Fruit fly (Drosophila melanogaster) whole organism, embryonic: Measurements from ENCODE around the gene CG45486.
A peak's percentile ranks its signal among the peaks of the same experiment; 100 is the strongest.

ENCODE experiments used
- Atf6 ChIP-seq: fragments of 200-800 bp; sonication (Bioruptor generic); IDR thresholded peaks from 2 replicates; pipeline ENCODE4 v1.3.6; 2022; ENCODE audit warnings: missing biosample characterization, missing genetic modification characterization
- CG10321 ChIP-seq: fragments of 200-800 bp; sonication (Bioruptor generic); IDR thresholded peaks from 2 replicates; pipeline ENCODE4 v1.3.6; 2022; ENCODE audit warnings: missing biosample characterization, missing genetic modification characterization
- CG12155 ChIP-seq: fragments of 200-800 bp; sonication (Bioruptor generic); optimal IDR thresholded peaks from 3 replicates; lab custom pipeline; 2016; ENCODE audit warnings: missing biosample characterization, missing genetic modification characterization
- CG14710 ChIP-seq: fragments of 200-800 bp; sonication (Bioruptor generic); optimal IDR thresholded peaks from 3 replicates; lab custom pipeline; 2019; ENCODE audit warnings: missing biosample characterization, mild to moderate bottlenecking, missing genetic modification characterization, moderate library complexity
- CG15269 ChIP-seq: fragments of 200-800 bp; sonication (Bioruptor generic); optimal IDR thresholded peaks from 2 replicates; lab custom pipeline; 2018; ENCODE audit warnings: missing biosample characterization, mild to moderate bottlenecking, missing genetic modification characterization, moderate library complexity
- CG1603 ChIP-seq: fragments of 200-800 bp; sonication (Bioruptor generic); optimal IDR thresholded peaks from 2 replicates; lab custom pipeline; 2019; ENCODE audit warnings: missing biosample characterization, mild to moderate bottlenecking, missing genetic modification characterization, moderate library complexity
- CG17186 ChIP-seq: fragments of 200-800 bp; sonication (Bioruptor generic); optimal IDR thresholded peaks from 3 replicates; lab custom pipeline; 2017; ENCODE audit warnings: missing biosample characterization, missing genetic modification reagents, missing genetic modification characterization
- CG18476 ChIP-seq: fragments of 200-800 bp; sonication (Bioruptor generic); optimal IDR thresholded peaks from 2 replicates; lab custom pipeline; 2016; ENCODE audit warnings: missing biosample characterization, mild to moderate bottlenecking, missing genetic modification characterization
- CG3163 ChIP-seq: fragments of 200-800 bp; sonication (Bioruptor generic); optimal IDR thresholded peaks from 3 replicates; lab custom pipeline; 2016; ENCODE audit warnings: missing biosample characterization, missing genetic modification characterization
- CG32767 ChIP-seq: fragments of 200-800 bp; sonication (Bioruptor generic); IDR thresholded peaks from 2 replicates; pipeline ENCODE4 v1.3.6; 2022; ENCODE audit warnings: missing biosample characterization, missing genetic modification characterization
- CG3847 ChIP-seq: fragments of 200-800 bp; sonication (Bioruptor generic); IDR thresholded peaks from 2 replicates; pipeline ENCODE4 v1.3.6; 2022; ENCODE audit warnings: missing biosample characterization, missing genetic modification characterization
- CG42726 ChIP-seq: fragments of 200-800 bp; sonication (Bioruptor generic); IDR thresholded peaks from 2 replicates; pipeline ENCODE4 v1.3.6; 2022; ENCODE audit warnings: missing biosample characterization, missing genetic modification characterization; ENCODE audit not compliant: partially characterized antibody
- CG6813 ChIP-seq: fragments of 200-800 bp; sonication (Bioruptor generic); optimal IDR thresholded peaks from 2 replicates; lab custom pipeline; 2017; ENCODE audit warnings: missing biosample characterization, missing genetic modification characterization, mild to moderate bottlenecking, moderate library complexity, missing genetic modification reagents
- CG8290 ChIP-seq, 3 experiments: fragments of 200-800 bp; sonication (Bioruptor generic); optimal IDR thresholded peaks; 2 replicates each; lab custom pipeline; 2016 to 2019; ENCODE audit warnings: missing biosample characterization in 3 of 3, missing genetic modification characterization in 3 of 3, mild to moderate bottlenecking in 2 of 3, moderate library complexity in 1 of 3
- CG9797 ChIP-seq: fragments of 200-800 bp; sonication (Bioruptor generic); optimal IDR thresholded peaks from 3 replicates; lab custom pipeline; 2018; ENCODE audit warnings: missing biosample characterization, mild to moderate bottlenecking, missing genetic modification characterization
- Dip3 ChIP-seq: fragments of 200-800 bp; sonication (Bioruptor generic); optimal IDR thresholded peaks from 3 replicates; lab custom pipeline; 2016; ENCODE audit warnings: missing biosample characterization, missing genetic modification characterization
- Doc3 ChIP-seq: fragments of 200-800 bp; sonication (Bioruptor generic); IDR thresholded peaks from 3 replicates; pipeline ENCODE4 v1.3.6; 2022; ENCODE audit warnings: missing biosample characterization, missing genetic modification characterization; ENCODE audit not compliant: partially characterized antibody
- Dp ChIP-seq: fragments of 200-800 bp; sonication (Bioruptor generic); optimal IDR thresholded peaks from 2 replicates; lab custom pipeline; 2018; ENCODE audit warnings: missing biosample characterization, mild to moderate bottlenecking, missing genetic modification characterization, moderate library complexity
- Drgx ChIP-seq: fragments of 200-800 bp; sonication (Bioruptor generic); IDR thresholded peaks from 2 replicates; pipeline ENCODE4 v1.3.6; 2022; ENCODE audit warnings: missing biosample characterization, missing genetic modification characterization
- HLH4C ChIP-seq: fragments of 200-800 bp; sonication (Bioruptor generic); IDR thresholded peaks from 3 replicates; pipeline ENCODE4 v1.3.6; 2022; ENCODE audit warnings: missing biosample characterization, missing genetic modification characterization; ENCODE audit not compliant: partially characterized antibody
- Hmr ChIP-seq: fragments of 200-800 bp; sonication (Bioruptor generic); optimal IDR thresholded peaks from 3 replicates; lab custom pipeline; 2017; ENCODE audit warnings: mild to moderate bottlenecking, missing biosample characterization, missing genetic modification reagents, missing genetic modification characterization
- Kr ChIP-seq: fragments of 200-800 bp; sonication (Bioruptor generic); optimal IDR thresholded peaks from 2 replicates; lab custom pipeline; 2017; ENCODE audit warnings: missing biosample characterization, mild to moderate bottlenecking, missing genetic modification characterization
- Lhr ChIP-seq: fragments of 200-800 bp; sonication (Bioruptor generic); optimal IDR thresholded peaks from 3 replicates; lab custom pipeline; 2017; ENCODE audit warnings: mild to moderate bottlenecking, missing biosample characterization, missing genetic modification reagents, missing genetic modification characterization
- Max ChIP-seq: fragments of 200-800 bp; sonication (Bioruptor generic); optimal IDR thresholded peaks from 2 replicates; lab custom pipeline; 2016; ENCODE audit warnings: missing biosample characterization, mild to moderate bottlenecking, missing genetic modification characterization
- Oli ChIP-seq: fragments of 200-800 bp; sonication (Bioruptor generic); optimal IDR thresholded peaks from 2 replicates; lab custom pipeline; 2018; ENCODE audit warnings: missing biosample characterization, mild to moderate bottlenecking, missing genetic modification characterization, moderate library complexity
- Rfx ChIP-seq: fragments of 200-800 bp; sonication (Bioruptor generic); IDR thresholded peaks from 2 replicates; pipeline ENCODE4 v1.3.6; 2022; ENCODE audit warnings: missing biosample characterization, missing genetic modification characterization
- Side ChIP-seq: fragments of 200-800 bp; sonication (Bioruptor generic); optimal IDR thresholded peaks from 2 replicates; lab custom pipeline; 2016; ENCODE audit warnings: missing biosample characterization, missing genetic modification characterization
- bigmax ChIP-seq: fragments of 200-800 bp; sonication (Bioruptor generic); optimal IDR thresholded peaks from 2 replicates; lab custom pipeline; 2018; ENCODE audit warnings: missing biosample characterization, mild to moderate bottlenecking, missing genetic modification characterization
- btn ChIP-seq: fragments of 200-800 bp; sonication (Bioruptor generic); optimal IDR thresholded peaks from 2 replicates; lab custom pipeline; 2016; ENCODE audit warnings: missing biosample characterization, missing genetic modification characterization
- ci ChIP-seq: fragments of 200-800 bp; sonication (Bioruptor generic); IDR thresholded peaks from 3 replicates; pipeline ENCODE4 v1.3.6; 2022; ENCODE audit warnings: missing biosample characterization, missing genetic modification characterization
- cwo ChIP-seq: fragments of 200-800 bp; sonication (Bioruptor generic); optimal IDR thresholded peaks from 3 replicates; lab custom pipeline; 2017; ENCODE audit warnings: missing biosample characterization, missing genetic modification characterization, mild to moderate bottlenecking, moderate library complexity, missing genetic modification reagents
- dan ChIP-seq: fragments of 200-800 bp; sonication (Bioruptor generic); IDR thresholded peaks from 2 replicates; pipeline ENCODE4 v1.3.6; 2022; ENCODE audit warnings: missing biosample characterization, missing genetic modification characterization
- dimm ChIP-seq: fragments of 200-800 bp; sonication (Bioruptor generic); IDR thresholded peaks from 2 replicates; pipeline ENCODE4 v1.3.6; 2022; ENCODE audit warnings: missing biosample characterization, missing genetic modification characterization
- emc ChIP-seq: fragments of 200-800 bp; sonication (Bioruptor generic); optimal IDR thresholded peaks from 2 replicates; lab custom pipeline; 2016; ENCODE audit warnings: missing biosample characterization, missing genetic modification characterization
- eve ChIP-seq, 2 experiments: fragments of >200 bp; optimal IDR thresholded peaks; 2 replicates each; lab custom pipeline; 2017; ENCODE audit warnings: missing biosample characterization in 2 of 2, missing genetic modification characterization in 2 of 2
- fd3F ChIP-seq: fragments of 200-800 bp; sonication (Bioruptor generic); optimal IDR thresholded peaks from 2 replicates; lab custom pipeline; 2018; ENCODE audit warnings: missing biosample characterization, mild to moderate bottlenecking, missing genetic modification characterization, moderate library complexity
- fu2 ChIP-seq: fragments of 200-800 bp; sonication (Bioruptor generic); optimal IDR thresholded peaks from 2 replicates; lab custom pipeline; 2016; ENCODE audit warnings: missing biosample characterization, missing genetic modification characterization
- grau ChIP-seq: fragments of 200-800 bp; optimal IDR thresholded peaks from 3 replicates; lab custom pipeline; 2019; ENCODE audit warnings: missing biosample characterization, mild to moderate bottlenecking, missing genetic modification characterization, moderate library complexity
- gsb ChIP-seq: fragments of 200-800 bp; sonication (Bioruptor generic); IDR thresholded peaks from 2 replicates; pipeline ENCODE4 v1.3.6; 2022; ENCODE audit warnings: missing biosample characterization, missing genetic modification characterization
- ham ChIP-seq: fragments of 200-800 bp; sonication (Bioruptor generic); IDR thresholded peaks from 2 replicates; pipeline ENCODE4 v1.3.6; 2022; ENCODE audit warnings: missing biosample characterization, missing genetic modification characterization
- ind ChIP-seq: fragments of 200-800 bp; sonication (Bioruptor generic); optimal IDR thresholded peaks from 3 replicates; lab custom pipeline; 2016; ENCODE audit warnings: missing biosample characterization, missing genetic modification characterization
- insv ChIP-seq, 2 experiments: fragments of 200-800 bp; sonication (Bioruptor generic); optimal IDR thresholded peaks; 3 replicates each; lab custom pipeline; 2016 to 2018; ENCODE audit warnings: missing biosample characterization in 2 of 2, missing genetic modification characterization in 2 of 2
- jing ChIP-seq: fragments of 200-800 bp; sonication (Bioruptor generic); optimal IDR thresholded peaks from 2 replicates; lab custom pipeline; 2018; ENCODE audit warnings: missing biosample characterization, mild to moderate bottlenecking, missing genetic modification characterization
- knrl ChIP-seq: fragments of 200-800 bp; sonication (Bioruptor generic); IDR thresholded peaks from 3 replicates; pipeline ENCODE4 v1.3.6; 2022; ENCODE audit warnings: missing biosample characterization, missing genetic modification characterization; ENCODE audit not compliant: partially characterized antibody
- mld ChIP-seq: fragments of 200-800 bp; sonication (Bioruptor generic); IDR thresholded peaks from 3 replicates; pipeline ENCODE4 v1.3.6; 2022; ENCODE audit warnings: missing biosample characterization, missing genetic modification characterization; ENCODE audit not compliant: partially characterized antibody
- p53 ChIP-seq: fragments of 200-800 bp; sonication (Bioruptor generic); optimal IDR thresholded peaks from 2 replicates; lab custom pipeline; 2016; ENCODE audit warnings: missing biosample characterization, missing genetic modification characterization
- sr ChIP-seq: fragments of 200-800 bp; sonication (Bioruptor generic); IDR thresholded peaks from 3 replicates; pipeline ENCODE4 v1.3.6; 2022; ENCODE audit warnings: missing biosample characterization, missing genetic modification characterization
- unc-4 ChIP-seq: fragments of 200-800 bp; sonication (Bioruptor generic); IDR thresholded peaks from 2 replicates; pipeline ENCODE4 v1.3.6; 2022; ENCODE audit warnings: missing biosample characterization, missing genetic modification characterization; ENCODE audit not compliant: partially characterized antibody
- yki ChIP-seq: fragments of >200 bp; optimal IDR thresholded peaks from 3 replicates; lab custom pipeline; 2018

CG45486 gene

dm6 chrX:19865389-19866144 is 44.4 kb downstream of the CG45486 start, which contains the start of gene THADA (continued):
- no peak for TF ChIP-seq gsb (GFP tag; lab: Robert Waterston, UW)
- peak in 1 of 2 experiments; percentile 77 for TF ChIP-seq insv (GFP tag; optimal IDR thresholded peaks at IDR 0.05; lab: Kevin White, UChicago)
- no peak for TF ChIP-seq dan (GFP tag; lab: Robert Waterston, UW)
- no peak for TF ChIP-seq emc (GFP tag; lab: Kevin White, UChicago)
- TF ChIP-seq mld (GFP tag; lab: Robert Waterston, UW), result peak; percentile 84
- TF ChIP-seq CG3163 (GFP tag; lab: Kevin White, UChicago), result peak; percentile 49
- TF ChIP-seq unc-4, result peak; percentile 93
- peak; percentile 81 for TF ChIP-seq HLH4C
- no peak for TF ChIP-seq CG12155 (GFP tag; lab: Kevin White, UChicago)
- TF ChIP-seq CG17186, result peak; percentile 91
- TF ChIP-seq CG32767 (GFP tag; lab: Robert Waterston, UW), result no peak
- peak; percentile 99 for TF ChIP-seq knrl
- TF ChIP-seq CG1603 (tag; lab: Kevin White, UChicago), result peak; percentile 90
- TF ChIP-seq Dp, result peak; percentile 60
- TF ChIP-seq Side (GFP tag; lab: Kevin White, UChicago), result no peak
- TF ChIP-seq btn, result no peak
- TF ChIP-seq Kr (GFP tag; lab: Kevin White, UChicago), result no peak
- 0 out of 3 replicates have a peak, but pooled peaks have one; percentile 64 for TF ChIP-seq ci (GFP tag; lab: Robert Waterston, UW)
- peak; percentile 82 for TF ChIP-seq CG3847 (GFP tag; lab: Robert Waterston, UW)
- peak; percentile 97 for TF ChIP-seq CG42726
- TF ChIP-seq Hmr (GFP tag; lab: Kevin White, UChicago), result peak; percentile 69
- TF ChIP-seq dimm (GFP tag; lab: Robert Waterston, UW), result no peak
- peak; percentile 95 for TF ChIP-seq Lhr (GFP tag; lab: Kevin White, UChicago)
- peak; percentile 59 for TF ChIP-seq Max (GFP tag; lab: Kevin White, UChicago)
- TF ChIP-seq Rfx (GFP tag; lab: Robert Waterston, UW), result peak; percentile 65
- TF ChIP-seq ind (GFP tag; lab: Kevin White, UChicago), result no peak
- no peak for TF ChIP-seq fu2 (GFP tag; lab: Kevin White, UChicago)
- peak; percentile 54 for TF ChIP-seq CG9797
- no peak for TF ChIP-seq yki
- TF ChIP-seq bigmax, result peak; percentile 44
- peak; percentile 88 for TF ChIP-seq CG14710 (tag; lab: Kevin White, UChicago)
- no peak for TF ChIP-seq sr (GFP tag; lab: Robert Waterston, UW)
- TF ChIP-seq ham, result no peak
- TF ChIP-seq grau (tag; lab: Kevin White, UChicago), result peak; percentile 39
- TF ChIP-seq CG10321 (GFP tag; lab: Robert Waterston, UW), result no peak
- TF ChIP-seq Atf6 (GFP tag; lab: Robert Waterston, UW), result peak; percentile 18; the same call in 1 of the 2 replicates
- TF ChIP-seq eve (GFP tag; optimal IDR thresholded peaks at IDR 0.05; lab: Kevin White, UChicago), result no peak
- TF ChIP-seq CG6813, result no peak
- peak; percentile 85 for TF ChIP-seq Dip3
- no peak for TF ChIP-seq Drgx (GFP tag; lab: Robert Waterston, UW)
- peak; percentile 98 for TF ChIP-seq CG8290 (GFP tag; optimal IDR thresholded peaks at IDR 0.05; lab: Kevin White, UChicago)
- TF ChIP-seq CG8290 (tag; optimal IDR thresholded peaks at IDR 0.05; lab: Kevin White, UChicago), result peak; percentile 96 to 99
- no peak for TF ChIP-seq fd3F (GFP tag; lab: Kevin White, UChicago)
- no peak for TF ChIP-seq cwo
- TF ChIP-seq Oli (tag; lab: Kevin White, UChicago), result peak; percentile 23
- peak; percentile 81 for TF ChIP-seq Doc3 (GFP tag; lab: Robert Waterston, UW)
- TF ChIP-seq p53 (GFP tag; lab: Kevin White, UChicago), result peak; percentile 36
- TF ChIP-seq CG18476, result peak; percentile 42
- TF ChIP-seq jing, result no peak
- TF ChIP-seq CG15269, result no peak
